Worm (Caenorhabditis elegans) whole organism, L4 larva: ENCODE measurements around the gene enri-1.

Source experiments
- F44E2.7 ChIP-seq: fragments of 200-800 bp; sonication (Bioruptor generic); IDR thresholded peaks from 2 replicates; pipeline ENCODE4 v2.1.2; 2022; ENCODE audit warnings: missing genetic modification characterization, missing compliant biosample characterization
- nhr-76 ChIP-seq: fragments of 150-350 bp; optimal IDR thresholded peaks from 2 replicates; lab custom pipeline; 2014; ENCODE audit warnings: missing biosample characterization, missing genetic modification characterization
- pha-4 ChIP-seq, 2 experiments: fragments of 150-350 bp in 1 of 2; fragments of 200-800 bp in 1 of 2; sonication (Bioruptor generic) in 1 of 2; IDR thresholded peaks in 1 of 2; optimal IDR thresholded peaks in 1 of 2; 2 replicates each; pipeline versions ENCODE4 v1.3.6 to Lab custom; 2014 to 2022; ENCODE audit warnings: missing genetic modification characterization in 2 of 2, missing genetic modification reagents in 2 of 2, missing biosample characterization in 1 of 2, missing compliant biosample characterization in 1 of 2

- TF ChIP-seq F44E2.7 (no peak), pha-4 (GFP tag; IDR thresholded peaks at IDR 0.05; lab: Robert Waterston, UW) (no peak), pha-4 (tag; optimal IDR thresholded peaks at IDR 0.05; lab: Kevin White, UChicago) (no peak), nhr-76 (tag; lab: Kevin White, UChicago) (no peak)
These were observed 441 bp downstream of the enri-1 start for ce11 chrII:2340974-2341373.
